Fruit fly (Drosophila melanogaster) whole organism, prepupa: Measurements from ENCODE around the gene PIG-S.

ENCODE experiments used
- Blimp-1 ChIP-seq: fragments of 200-800 bp; sonication (Bioruptor generic); optimal IDR thresholded peaks from 3 replicates; lab custom pipeline; 2017; ENCODE audit warnings: missing biosample characterization, missing genetic modification characterization, mild to moderate bottlenecking, moderate library complexity, missing genetic modification reagents
- CG11762 ChIP-seq: fragments of 200-800 bp; sonication (Bioruptor generic); optimal IDR thresholded peaks from 3 replicates; lab custom pipeline; 2016; ENCODE audit warnings: missing biosample characterization, missing genetic modification characterization; ENCODE audit not compliant: insufficient read depth
- CG16779 ChIP-seq: fragments of 200-800 bp; sonication (Bioruptor generic); optimal IDR thresholded peaks from 3 replicates; lab custom pipeline; 2017; ENCODE audit warnings: missing biosample characterization, mild to moderate bottlenecking, missing genetic modification characterization
- CG32006 ChIP-seq: fragments of 200-800 bp; sonication (Bioruptor generic); optimal IDR thresholded peaks from 3 replicates; lab custom pipeline; 2017; ENCODE audit warnings: missing biosample characterization, mild to moderate bottlenecking, missing genetic modification characterization
- Gug ChIP-seq: fragments of 200-800 bp; sonication (Bioruptor generic); IDR thresholded peaks from 2 replicates; pipeline ENCODE4 v1.3.6; 2022; ENCODE audit warnings: missing biosample characterization, missing genetic modification characterization
- Hr38 ChIP-seq: sonication (Bioruptor generic); optimal IDR thresholded peaks from 2 replicates; lab custom pipeline; 2016; ENCODE audit warnings: missing biosample characterization, missing genetic modification characterization
- Hr39 ChIP-seq: fragments of 200-800 bp; sonication (Bioruptor generic); optimal IDR thresholded peaks from 2 replicates; lab custom pipeline; 2016; ENCODE audit warnings: missing biosample characterization, missing genetic modification characterization
- Met ChIP-seq: fragments of 200-800 bp; sonication (Bioruptor generic); optimal IDR thresholded peaks from 3 replicates; lab custom pipeline; 2016; ENCODE audit warnings: missing biosample characterization, missing genetic modification characterization
- Sox15 ChIP-seq: fragments of 200-800 bp; sonication (Bioruptor generic); optimal IDR thresholded peaks from 3 replicates; lab custom pipeline; 2016; ENCODE audit warnings: missing biosample characterization, missing genetic modification characterization
- lz ChIP-seq: fragments of 200-800 bp; sonication (Bioruptor generic); optimal IDR thresholded peaks from 3 replicates; lab custom pipeline; 2016; ENCODE audit warnings: missing biosample characterization, missing genetic modification characterization

dm6 chr3R:24867956-24868355, 49.7 kb downstream of the PIG-S start:
- TF ChIP-seq lz (GFP tag; lab: Kevin White, UChicago) (no peak), Hr39 (GFP tag; lab: Kevin White, UChicago) (no peak), Sox15 (no peak), CG16779 (no peak), Blimp-1 (GFP tag; lab: Kevin White, UChicago) (no peak), Hr38 (GFP tag; lab: Kevin White, UChicago) (no peak), Met (GFP tag; lab: Kevin White, UChicago) (no peak), CG32006 (GFP tag; lab: Kevin White, UChicago) (no peak), Gug (GFP tag; lab: Robert Waterston, UW) (no peak), CG11762 (no peak)
